Fruit fly (Drosophila melanogaster): ENCODE results near the gene ck.

DNA sequence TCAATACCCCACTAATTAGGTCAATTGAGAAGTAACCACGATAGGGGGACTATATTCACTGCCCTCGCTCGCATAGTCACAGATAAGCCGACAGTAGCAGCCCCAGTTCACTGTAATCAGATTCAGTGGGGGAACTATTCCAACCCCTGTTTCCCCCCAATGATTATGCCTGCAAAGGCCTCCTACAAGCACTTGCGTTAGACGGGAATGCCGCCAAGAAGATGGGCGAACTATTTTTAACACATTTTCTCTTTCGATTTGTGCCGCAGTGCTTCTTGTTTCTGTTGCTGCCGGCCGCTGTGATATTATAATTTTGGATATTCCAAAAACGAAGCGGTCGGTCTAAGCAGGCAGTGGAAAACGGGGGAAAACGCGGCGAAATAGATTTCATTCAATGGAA is 8.0 kb upstream of the ck start:
- TF ChIP-seq CG32121 (GFP tag; IDR thresholded peaks at IDR 0.05) (no peak), CG13204 (GFP tag; optimal IDR thresholded peaks at IDR 0.05) (no peak)

Data from whole organism, pupa.